Fruit fly (Drosophila melanogaster) whole organism, embryonic: ENCODE measurements around the gene LysD.
A peak's percentile ranks its signal among the peaks of the same experiment; 100 is the strongest.

Source experiments
- Abd-B ChIP-seq: fragments of 200-800 bp; sonication (Bioruptor generic); optimal IDR thresholded peaks from 2 replicates; lab custom pipeline; 2018; ENCODE audit warnings: missing biosample characterization, mild to moderate bottlenecking, missing genetic modification characterization, moderate library complexity
- Adf1 ChIP-seq: fragments of 200-800 bp; sonication (Bioruptor generic); IDR thresholded peaks from 2 replicates; pipeline ENCODE4 v1.3.6; 2022; ENCODE audit warnings: missing biosample characterization, missing genetic modification characterization
- Asciz ChIP-seq: fragments of 200-800 bp; sonication (Bioruptor generic); optimal IDR thresholded peaks from 2 replicates; lab custom pipeline; 2017; ENCODE audit warnings: missing biosample characterization, mild to moderate bottlenecking, missing genetic modification characterization, missing genetic modification reagents
- CG1024 ChIP-seq: fragments of 200-800 bp; sonication (Bioruptor generic); IDR thresholded peaks from 2 replicates; pipeline ENCODE4 v1.3.6; 2022; ENCODE audit warnings: missing biosample characterization, missing genetic modification characterization
- CG10979 ChIP-seq: fragments of 200-800 bp; sonication (Bioruptor generic); optimal IDR thresholded peaks from 2 replicates; lab custom pipeline; 2018; ENCODE audit warnings: missing biosample characterization, mild to moderate bottlenecking, missing genetic modification characterization, moderate library complexity
- CG11560 ChIP-seq: fragments of 200-800 bp; sonication (Bioruptor generic); IDR thresholded peaks from 3 replicates; pipeline ENCODE4 v1.3.6; 2022; ENCODE audit warnings: missing biosample characterization, missing genetic modification characterization
- CG11695 ChIP-seq: fragments of 200-800 bp; sonication (Bioruptor generic); IDR thresholded peaks from 3 replicates; pipeline ENCODE4 v1.3.6; 2022; ENCODE audit warnings: missing biosample characterization, missing genetic modification characterization
- CG11696 ChIP-seq: fragments of 200-800 bp; sonication (Bioruptor generic); IDR thresholded peaks from 2 replicates; pipeline ENCODE4 v1.3.6; 2022; ENCODE audit warnings: missing biosample characterization, missing genetic modification characterization
- CG1233 ChIP-seq: fragments of 200-800 bp; sonication (Bioruptor generic); optimal IDR thresholded peaks from 4 replicates; lab custom pipeline; 2018; ENCODE audit warnings: missing biosample characterization, mild to moderate bottlenecking, missing genetic modification characterization
- CG12942 ChIP-seq: fragments of 200-800 bp; sonication (Bioruptor generic); optimal IDR thresholded peaks from 3 replicates; lab custom pipeline; 2016; ENCODE audit warnings: missing biosample characterization, missing genetic modification characterization
- CG13424 ChIP-seq: fragments of 200-800 bp; sonication (Bioruptor generic); optimal IDR thresholded peaks from 2 replicates; lab custom pipeline; 2019; ENCODE audit warnings: missing biosample characterization, mild to moderate bottlenecking, missing genetic modification characterization, moderate library complexity
- CG14050 ChIP-seq: fragments of 200-800 bp; sonication (Bioruptor generic); IDR thresholded peaks from 3 replicates; pipeline ENCODE4 v1.3.6; 2022; ENCODE audit warnings: missing biosample characterization, missing genetic modification characterization
- CG15479 ChIP-seq: fragments of 200-800 bp; sonication (Bioruptor generic); optimal IDR thresholded peaks from 3 replicates; lab custom pipeline; 2019; ENCODE audit warnings: missing biosample characterization, mild to moderate bottlenecking, missing genetic modification characterization, moderate library complexity
- CG1647 ChIP-seq: fragments of 200-800 bp; sonication (Bioruptor generic); optimal IDR thresholded peaks from 3 replicates; lab custom pipeline; 2016; ENCODE audit warnings: missing biosample characterization, missing genetic modification characterization
- CG2678 ChIP-seq: fragments of 200-800 bp; sonication (Bioruptor generic); optimal IDR thresholded peaks from 3 replicates; lab custom pipeline; 2019; ENCODE audit warnings: missing biosample characterization, mild to moderate bottlenecking, missing genetic modification characterization, moderate library complexity
- CG2889 ChIP-seq: fragments of 200-800 bp; sonication (Bioruptor generic); IDR thresholded peaks from 3 replicates; pipeline ENCODE4 v1.3.6; 2022; ENCODE audit warnings: missing biosample characterization, missing genetic modification characterization
- CG30403 ChIP-seq: fragments of 200-800 bp; sonication (Bioruptor generic); optimal IDR thresholded peaks from 3 replicates; lab custom pipeline; 2016; ENCODE audit warnings: missing biosample characterization, missing genetic modification characterization
- CG3065 ChIP-seq: fragments of 200-800 bp; sonication (Bioruptor generic); optimal IDR thresholded peaks from 2 replicates; lab custom pipeline; 2016; ENCODE audit warnings: missing biosample characterization, missing genetic modification characterization
- CG31224 ChIP-seq: fragments of 200-800 bp; sonication (Bioruptor generic); IDR thresholded peaks from 2 replicates; pipeline ENCODE4 v1.3.6; 2022; ENCODE audit warnings: missing biosample characterization, missing genetic modification characterization
- CG32532 ChIP-seq: fragments of 200-800 bp; sonication (Bioruptor generic); IDR thresholded peaks from 2 replicates; pipeline ENCODE4 v1.3.6; 2022; ENCODE audit warnings: missing biosample characterization, missing genetic modification characterization
- CG3847 ChIP-seq: fragments of 200-800 bp; sonication (Bioruptor generic); IDR thresholded peaks from 2 replicates; pipeline ENCODE4 v1.3.6; 2022; ENCODE audit warnings: missing biosample characterization, missing genetic modification characterization
- CG7839 ChIP-seq: fragments of 200-800 bp; sonication (Bioruptor generic); optimal IDR thresholded peaks from 3 replicates; lab custom pipeline; 2018; ENCODE audit warnings: missing biosample characterization, mild to moderate bottlenecking, missing genetic modification characterization, moderate library complexity
- CG8924 ChIP-seq: fragments of 200-800 bp; optimal IDR thresholded peaks from 3 replicates; lab custom pipeline; 2019; ENCODE audit warnings: missing biosample characterization, mild to moderate bottlenecking, missing genetic modification characterization, moderate library complexity
- CG8944 ChIP-seq: fragments of 200-800 bp; sonication (Bioruptor generic); optimal IDR thresholded peaks from 3 replicates; lab custom pipeline; 2016; ENCODE audit warnings: missing biosample characterization, missing genetic modification characterization
- CG9932 ChIP-seq: fragments of 200-800 bp; sonication (Bioruptor generic); IDR thresholded peaks from 2 replicates; pipeline ENCODE4 v1.3.6; 2022; ENCODE audit warnings: missing biosample characterization, missing genetic modification characterization
- Camta ChIP-seq: fragments of 200-800 bp; sonication (Bioruptor generic); optimal IDR thresholded peaks from 2 replicates; lab custom pipeline; 2016; ENCODE audit warnings: missing biosample characterization, missing genetic modification characterization
- D ChIP-seq, 2 experiments: fragments of 200-800 bp in 1 of 2; fragments of >200 bp in 1 of 2; sonication (Bioruptor generic) in 1 of 2; optimal IDR thresholded peaks; 2 replicates in 1 of 2; 3 replicates in 1 of 2; lab custom pipeline; 2017; ENCODE audit warnings: mild to moderate bottlenecking in 1 of 2, missing biosample characterization in 1 of 2, missing genetic modification characterization in 1 of 2, missing genetic modification reagents in 1 of 2
- Fer3 ChIP-seq: fragments of 200-800 bp; sonication (Bioruptor generic); optimal IDR thresholded peaks from 2 replicates; lab custom pipeline; 2018; ENCODE audit warnings: missing biosample characterization, mild to moderate bottlenecking, missing genetic modification characterization, moderate library complexity
- GATAe ChIP-seq: fragments of 200-800 bp; sonication (Bioruptor generic); conservative IDR thresholded peaks from 2 replicates; pipeline ENCODE4 v1.3.6; 2022; ENCODE audit warnings: missing biosample characterization, missing genetic modification characterization
- HHEX ChIP-seq: fragments of 200-800 bp; sonication (Bioruptor generic); optimal IDR thresholded peaks from 3 replicates; lab custom pipeline; 2017; ENCODE audit warnings: missing biosample characterization, mild to moderate bottlenecking, missing genetic modification characterization, missing genetic modification reagents
- HLHmδ ChIP-seq: fragments of 200-800 bp; sonication (Bioruptor generic); optimal IDR thresholded peaks from 2 replicates; lab custom pipeline; 2018; ENCODE audit warnings: missing biosample characterization, mild to moderate bottlenecking, missing genetic modification characterization, moderate library complexity
- Hr51 ChIP-seq, 2 experiments: fragments of 200-800 bp; sonication (Bioruptor generic); optimal IDR thresholded peaks; 2 replicates in 1 of 2; 3 replicates in 1 of 2; lab custom pipeline; 2016 to 2018; ENCODE audit warnings: missing biosample characterization in 2 of 2, missing genetic modification characterization in 2 of 2, mild to moderate bottlenecking in 1 of 2, moderate library complexity in 1 of 2
- Lhr ChIP-seq: fragments of 200-800 bp; sonication (Bioruptor generic); optimal IDR thresholded peaks from 3 replicates; lab custom pipeline; 2017; ENCODE audit warnings: mild to moderate bottlenecking, missing biosample characterization, missing genetic modification reagents, missing genetic modification characterization
- Optix ChIP-seq: fragments of 200-800 bp; sonication (Bioruptor generic); IDR thresholded peaks from 3 replicates; pipeline ENCODE4 v1.3.6; 2022; ENCODE audit warnings: missing biosample characterization, missing genetic modification characterization
- Rx ChIP-seq: fragments of 200-800 bp; sonication (Bioruptor generic); IDR thresholded peaks from 2 replicates; pipeline ENCODE4 v1.3.6; 2022; ENCODE audit warnings: missing biosample characterization, missing genetic modification characterization
- Tbp ChIP-seq: fragments of >200 bp; optimal IDR thresholded peaks from 2 replicates; lab custom pipeline; 2018; ENCODE audit warnings: missing biosample characterization, missing genetic modification characterization
- Xrp1 ChIP-seq: fragments of 200-800 bp; sonication (Bioruptor generic); IDR thresholded peaks from 2 replicates; pipeline ENCODE4 v1.3.6; 2022; ENCODE audit warnings: missing biosample characterization, missing genetic modification characterization
- ac ChIP-seq: fragments of 200-800 bp; sonication (Bioruptor generic); optimal IDR thresholded peaks from 3 replicates; lab custom pipeline; 2017; ENCODE audit warnings: missing biosample characterization, mild to moderate bottlenecking, missing genetic modification characterization
- ara ChIP-seq: fragments of 200-800 bp; sonication (Bioruptor generic); IDR thresholded peaks from 2 replicates; pipeline ENCODE4 v1.3.6; 2022; ENCODE audit warnings: missing biosample characterization, missing genetic modification characterization
- br ChIP-seq: fragments of >200 bp; optimal IDR thresholded peaks from 2 replicates; lab custom pipeline; 2017
- chm ChIP-seq: fragments of 200-800 bp; sonication (Bioruptor generic); IDR thresholded peaks from 2 replicates; pipeline ENCODE4 v1.3.6; 2022; ENCODE audit warnings: missing biosample characterization, missing genetic modification characterization
- dmrt99B ChIP-seq: fragments of 200-800 bp; sonication (Bioruptor generic); optimal IDR thresholded peaks from 2 replicates; lab custom pipeline; 2018; ENCODE audit warnings: missing biosample characterization, mild to moderate bottlenecking, missing genetic modification characterization, moderate library complexity
- fd96Cb ChIP-seq: fragments of 200-800 bp; sonication (Bioruptor generic); optimal IDR thresholded peaks from 2 replicates; lab custom pipeline; 2018; ENCODE audit warnings: missing biosample characterization, mild to moderate bottlenecking, missing genetic modification characterization, moderate library complexity
- fru ChIP-seq: fragments of >200 bp; optimal IDR thresholded peaks from 2 replicates; lab custom pipeline; 2017
- hth ChIP-seq: fragments of >200 bp; optimal IDR thresholded peaks from 2 replicates; lab custom pipeline; 2017; ENCODE audit warnings: inconsistent platforms
- otp ChIP-seq: fragments of 200-800 bp; sonication (Bioruptor generic); IDR thresholded peaks from 3 replicates; pipeline ENCODE4, ENCODE4 v1.3.6; 2022; ENCODE audit warnings: missing biosample characterization, missing genetic modification characterization
- pnt ChIP-seq: fragments of 200-800 bp; sonication (Bioruptor generic); optimal IDR thresholded peaks from 3 replicates; lab custom pipeline; 2016; ENCODE audit warnings: missing biosample characterization, missing genetic modification characterization
- prd ChIP-seq, 3 experiments: fragments of >200 bp in 2 of 3; fragments of 200-800 bp in 1 of 3; sonication (Bioruptor generic) in 1 of 3; optimal IDR thresholded peaks in 2 of 3; IDR thresholded peaks in 1 of 3; 2 replicates in 2 of 3; 3 replicates in 1 of 3; pipeline versions ENCODE4 v1.3.6 to Lab custom; 2017 to 2022; ENCODE audit warnings: missing biosample characterization in 1 of 3, missing genetic modification characterization in 1 of 3
- pum ChIP-seq: fragments of 200-800 bp; sonication (Bioruptor generic); optimal IDR thresholded peaks from 2 replicates; lab custom pipeline; 2016; ENCODE audit warnings: missing biosample characterization, missing genetic modification characterization
- schlank ChIP-seq: fragments of 200-800 bp; sonication (Bioruptor generic); optimal IDR thresholded peaks from 2 replicates; lab custom pipeline; 2018; ENCODE audit warnings: missing biosample characterization, mild to moderate bottlenecking, missing genetic modification characterization
- slbo ChIP-seq: fragments of 200-800 bp; sonication (Bioruptor generic); IDR thresholded peaks from 2 replicates; pipeline ENCODE4 v1.3.6; 2022; ENCODE audit warnings: missing biosample characterization, missing genetic modification characterization
- zfh2 ChIP-seq: fragments of 200-800 bp; sonication (Bioruptor generic); optimal IDR thresholded peaks from 2 replicates; lab custom pipeline; 2016; ENCODE audit warnings: missing biosample characterization, missing genetic modification characterization

LysD gene

dm6 chr3L:1258547-1258946 lies 47.6 kb upstream of the LysD start (continued):
- no peak for TF ChIP-seq Asciz
- peak; percentile 40 for TF ChIP-seq CG7839 (tag; lab: Kevin White, UChicago)
- TF ChIP-seq ara = no peak
- no peak for TF ChIP-seq Rx (GFP tag; lab: Robert Waterston, UW)
- no peak for TF ChIP-seq HLHmδ (GFP tag; lab: Kevin White, UChicago)
- TF ChIP-seq Optix (GFP tag; lab: Robert Waterston, UW) = no peak
- TF ChIP-seq Abd-B = peak; percentile 4
- TF ChIP-seq Fer3 (tag; lab: Kevin White, UChicago) = peak; percentile 53
- TF ChIP-seq CG13424 = peak; percentile 27
- no peak for TF ChIP-seq zfh2 (GFP tag; lab: Kevin White, UChicago)
- TF ChIP-seq CG8944 = no peak
- TF ChIP-seq Hr51 (GFP tag; optimal IDR thresholded peaks at IDR 0.05; lab: Kevin White, UChicago) = no peak
- no peak for TF ChIP-seq chm (GFP tag; lab: Robert Waterston, UW)
- no peak for TF ChIP-seq fd96Cb
- peak; percentile 18 for TF ChIP-seq CG30403
- peak; percentile 51 for TF ChIP-seq CG32532 (GFP tag; lab: Robert Waterston, UW)
- no peak for TF ChIP-seq CG11696
- TF ChIP-seq CG1233 = peak; percentile 3
- no peak for TF ChIP-seq fru (lab: Kevin White, UChicago)
- no peak for TF ChIP-seq hth (lab: Kevin White, UChicago)
- peak; percentile 20 for TF ChIP-seq dmrt99B (tag; lab: Kevin White, UChicago)
- TF ChIP-seq schlank = no peak
- no peak for TF ChIP-seq Lhr (GFP tag; lab: Kevin White, UChicago)
- TF ChIP-seq pum (GFP tag; lab: Kevin White, UChicago) = no peak
- TF ChIP-seq CG2678 (tag; lab: Kevin White, UChicago) = peak; percentile 62
- TF ChIP-seq CG10979 (tag; lab: Kevin White, UChicago) = no peak
- no peak for TF ChIP-seq CG3065 (GFP tag; lab: Kevin White, UChicago)
- TF ChIP-seq CG9932 (GFP tag; lab: Robert Waterston, UW) = peak; percentile 51
- no peak for TF ChIP-seq HHEX (GFP tag; lab: Kevin White, UChicago)
- no peak for TF ChIP-seq CG2889 (GFP tag; lab: Robert Waterston, UW)
- TF ChIP-seq Adf1 (GFP tag; lab: Robert Waterston, UW) = peak; percentile 36; the same call in 1 of the 2 replicates
- no peak for TF ChIP-seq GATAe (GFP tag; lab: Robert Waterston, UW)
- TF ChIP-seq CG11560 (tag; lab: Robert Waterston, UW) = no peak
- TF ChIP-seq CG1024 (GFP tag; lab: Robert Waterston, UW) = no peak
- no peak for TF ChIP-seq CG1647 (GFP tag; lab: Kevin White, UChicago)
- TF ChIP-seq CG12942 = no peak
- no peak for TF ChIP-seq prd (optimal IDR thresholded peaks at IDR 0.05; lab: Kevin White, UChicago)
- peak; percentile 29; the same call in 1 of the 3 replicates for TF ChIP-seq prd (GFP tag; IDR thresholded peaks at IDR 0.05; lab: Robert Waterston, UW)
- 0 out of 3 replicates have a peak, but pooled peaks have one; percentile 50 for TF ChIP-seq CG11695 (GFP tag; lab: Robert Waterston, UW)
- peak; percentile 47 for TF ChIP-seq CG3847 (GFP tag; lab: Robert Waterston, UW)
- no peak for TF ChIP-seq Camta (GFP tag; lab: Kevin White, UChicago)
- TF ChIP-seq Xrp1 (GFP tag; lab: Robert Waterston, UW) = no peak
- no peak for TF ChIP-seq CG31224
- TF ChIP-seq Tbp (GFP tag; lab: Kevin White, UChicago) = no peak
- TF ChIP-seq CG8924 = peak; percentile 27
- TF ChIP-seq slbo (GFP tag; lab: Robert Waterston, UW) = peak; percentile 70
- no peak for TF ChIP-seq otp (GFP tag; lab: Robert Waterston, UW)
- TF ChIP-seq CG15479 (GFP tag; lab: Kevin White, UChicago) = no peak
- no peak for TF ChIP-seq br (lab: Kevin White, UChicago)
- TF ChIP-seq CG14050 (GFP tag; lab: Robert Waterston, UW) = no peak
- no peak for TF ChIP-seq D (optimal IDR thresholded peaks at IDR 0.05; lab: Kevin White, UChicago)
- no peak for TF ChIP-seq D (GFP tag; optimal IDR thresholded peaks at IDR 0.05; lab: Kevin White, UChicago)
- TF ChIP-seq pnt = no peak
- TF ChIP-seq ac (GFP tag; lab: Kevin White, UChicago) = no peak
